Worm (Caenorhabditis elegans) whole organism, midembryonic: Measurements from ENCODE around the gene lgc-6.

Source experiments
- ref-1 ChIP-seq: fragments of 200-800 bp; sonication (Bioruptor generic); conservative IDR thresholded peaks from 2 replicates; pipeline ENCODE4 v1.3.6; 2022; ENCODE audit warnings: missing genetic modification reagents, missing genetic modification characterization, missing compliant biosample characterization
- tab-1 ChIP-seq: fragments of 200-800 bp; sonication (Bioruptor generic); IDR thresholded peaks from 2 replicates; pipeline ENCODE4 v1.3.6; 2022; ENCODE audit warnings: missing genetic modification characterization, missing compliant biosample characterization
- ztf-29 ChIP-seq: fragments of 200-800 bp; sonication (Bioruptor generic); IDR thresholded peaks from 2 replicates; pipeline ENCODE4 v1.3.6; 2022; ENCODE audit warnings: missing genetic modification reagents, missing genetic modification characterization, missing compliant biosample characterization

DNA sequence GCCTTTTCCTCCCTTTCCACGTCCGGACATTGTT is 6.0 kb upstream of the lgc-6 start, which contains the start of gene his-31:
- no peak for TF ChIP-seq ref-1
- no peak for TF ChIP-seq tab-1 (GFP tag; lab: Robert Waterston, UW)
- no peak for TF ChIP-seq ztf-29 (GFP tag; lab: Robert Waterston, UW)
